Fruit fly (Drosophila melanogaster): ENCODE results near the gene CG8003.

The CG8003 gene

dm6 chr3L:10674145-10674547 is 12.9 kb downstream of the CG8003 start (continued):
- peak; percentile 12 for TF ChIP-seq CG6813 (GFP tag; optimal IDR thresholded peaks at IDR 0.05)
- TF ChIP-seq Trl (optimal IDR thresholded peaks at IDR 0.05): peak; percentile 79 to 85
- no peak for TF ChIP-seq Trl (GFP tag; optimal IDR thresholded peaks at IDR 0.05)
- peak; percentile 42; the same call in 1 of the 3 replicates for TF ChIP-seq CG2199 (GFP tag; IDR thresholded peaks at IDR 0.05)
- peak; percentile 39 for TF ChIP-seq CG8924 (tag; optimal IDR thresholded peaks at IDR 0.05)
- TF ChIP-seq E2f2 (GFP tag; IDR thresholded peaks at IDR 0.05): 0 out of 2 replicates have a peak, but pooled peaks have one; percentile 16
- TF ChIP-seq D (optimal IDR thresholded peaks at IDR 0.05): no peak
- TF ChIP-seq D (GFP tag; optimal IDR thresholded peaks at IDR 0.05): no peak
- no peak for TF ChIP-seq CG8290 (GFP tag; optimal IDR thresholded peaks at IDR 0.05)
- peak in 1 of 2 experiments; percentile 33 for TF ChIP-seq CG8290 (tag; optimal IDR thresholded peaks at IDR 0.05)
- peak; percentile 89 for TF ChIP-seq sens (GFP tag)
- TF ChIP-seq CG6791 (GFP tag; IDR thresholded peaks at IDR 0.05; ENCODE audit: partially characterized antibody): no peak
- TF ChIP-seq Pdp1 (GFP tag; optimal IDR thresholded peaks at IDR 0.05): no peak
- TF ChIP-seq CG33557 (GFP tag; optimal IDR thresholded peaks at IDR 0.05): peak; percentile 13
- TF ChIP-seq HLHmδ (GFP tag; optimal IDR thresholded peaks at IDR 0.05): peak; percentile 24
- peak; percentile 70 for TF ChIP-seq crol (GFP tag; IDR thresholded peaks at IDR 0.05)

- no peak for TF ChIP-seq CG34376 (GFP tag; optimal IDR thresholded peaks at IDR 0.05)
- no peak for TF ChIP-seq vfl (GFP tag; optimal IDR thresholded peaks at IDR 0.05)
- TF ChIP-seq exex (tag; optimal IDR thresholded peaks at IDR 0.05): no peak
- TF ChIP-seq Ptx1 (GFP tag; IDR thresholded peaks at IDR 0.05): no peak
- TF ChIP-seq CG1832 (GFP tag; optimal IDR thresholded peaks at IDR 0.05): peak; percentile 54
- TF ChIP-seq dati (GFP tag; IDR thresholded peaks at IDR 0.05): no peak
- TF ChIP-seq Sry-δ (GFP tag; optimal IDR thresholded peaks at IDR 0.05): no peak
- TF ChIP-seq yki (optimal IDR thresholded peaks at IDR 0.05): no peak
- peak; percentile 73; the same call in 1 of the 3 replicates for TF ChIP-seq CG2199 (GFP tag; IDR thresholded peaks at IDR 0.05)
- TF ChIP-seq Blimp-1 (GFP tag; optimal IDR thresholded peaks at IDR 0.05): peak; percentile 10
- no peak for TF ChIP-seq D19A (tag; optimal IDR thresholded peaks at IDR 0.05)
- peak; percentile 69; the same call in 1 of the 4 replicates for TF ChIP-seq chinmo (GFP tag; IDR thresholded peaks at IDR 0.05; ENCODE audit: partially characterized antibody)
- TF ChIP-seq da (GFP tag; optimal IDR thresholded peaks at IDR 0.05): peak; percentile 3
- no peak for TF ChIP-seq fd96Cb (tag; optimal IDR thresholded peaks at IDR 0.05)
- TF ChIP-seq Gug (GFP tag; IDR thresholded peaks at IDR 0.05): no peak
- TF ChIP-seq CG4617 (GFP tag; optimal IDR thresholded peaks at IDR 0.05; ENCODE audit: borderline replicate concordance): no peak
- TF ChIP-seq CG12942 (GFP tag; optimal IDR thresholded peaks at IDR 0.05): no peak
- no peak for TF ChIP-seq grau (tag; optimal IDR thresholded peaks at IDR 0.05)
- peak in 1 of 2 experiments; percentile 0 for TF ChIP-seq Trl (optimal IDR thresholded peaks at IDR 0.05)
- no peak for TF ChIP-seq Trl (GFP tag; optimal IDR thresholded peaks at IDR 0.05)
- no peak for TF ChIP-seq B-H2 (GFP tag; optimal IDR thresholded peaks at IDR 0.05)
- TF ChIP-seq Usf (GFP tag; optimal IDR thresholded peaks at IDR 0.05): no peak
- TF ChIP-seq vvl (GFP tag; IDR thresholded peaks at IDR 0.05): peak; percentile 19; the same call in 1 of the 2 replicates
- no peak for TF ChIP-seq Vsx1 (GFP tag; optimal IDR thresholded peaks at IDR 0.05)
- no peak for TF ChIP-seq gt (GFP tag; IDR thresholded peaks at IDR 0.05)
- TF ChIP-seq CG18599 (GFP tag; optimal IDR thresholded peaks at IDR 0.05): no peak
- no peak for TF ChIP-seq Side (GFP tag; optimal IDR thresholded peaks at IDR 0.05)
- TF ChIP-seq ATbp (GFP tag; optimal IDR thresholded peaks at IDR 0.05): no peak
- TF ChIP-seq Oaz (GFP tag; IDR thresholded peaks at IDR 0.05): no peak
- TF ChIP-seq CG17359 (tag; optimal IDR thresholded peaks at IDR 0.05): no peak
- TF ChIP-seq Antp (GFP tag; optimal IDR thresholded peaks at IDR 0.05): no peak
- TF ChIP-seq tll (GFP tag; optimal IDR thresholded peaks at IDR 0.05): peak in 1 of 2 experiments; percentile 57
- TF ChIP-seq CG9215 (GFP tag; IDR thresholded peaks at IDR 0.05): no peak
- no peak for TF ChIP-seq odd (GFP tag; optimal IDR thresholded peaks at IDR 0.05)
- TF ChIP-seq org-1 (GFP tag; optimal IDR thresholded peaks at IDR 0.05): no peak
- 0 out of 2 replicates have a peak, but pooled peaks have one; percentile 16 for TF ChIP-seq H2.0 (GFP tag; IDR thresholded peaks at IDR 0.05)
- no peak for TF ChIP-seq kni (GFP tag; optimal IDR thresholded peaks at IDR 0.05)
Measured at dm6 chr3L:10674940-10675339, 13.7 kb downstream of the CG8003 start.

Measured in whole organism, embryonic.